In the genomic region with DNA sequence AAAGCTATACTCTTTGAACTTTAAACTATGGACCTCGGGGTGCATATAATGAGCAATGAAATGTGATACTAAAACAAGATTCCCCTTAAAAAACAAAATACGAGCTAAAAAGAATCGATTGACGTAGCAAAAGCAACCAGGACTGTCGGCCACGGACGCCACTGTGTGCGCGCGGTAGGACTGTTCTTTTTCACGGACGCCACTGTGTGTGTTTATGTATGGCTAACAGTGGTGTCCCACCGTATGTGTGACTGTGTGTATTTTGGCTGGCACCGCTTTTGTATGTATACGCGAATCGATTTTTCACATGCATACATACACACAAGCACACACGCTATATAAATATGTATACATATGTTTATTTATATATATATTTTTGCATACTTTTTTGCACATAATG, we compare ENCODE assay signal across 2 fruit fly cellular contexts.
TF ChIP-seq lines count a peak whose summit lies in the region.

No protein-coding gene starts in this region.

TF ChIP-seq in whole organism, embryonic, 481 proteins besides CTCF, POLR2A, EP300 and RAD21 (continued from another document and continues in another):
- peak; percentile 4 for TF ChIP-seq Oli (tag; optimal IDR thresholded peaks at IDR 0.05; lab: Kevin White, UChicago)
- TF ChIP-seq Hr51 (GFP tag; optimal IDR thresholded peaks at IDR 0.05; lab: Kevin White, UChicago), result peak in 1 of 2 experiments; percentile 42
- TF ChIP-seq CG13424 (tag; optimal IDR thresholded peaks at IDR 0.05; lab: Kevin White, UChicago), result peak; percentile 19
- TF ChIP-seq CG18599 (GFP tag; optimal IDR thresholded peaks at IDR 0.05; lab: Kevin White, UChicago), result peak; percentile 39
- TF ChIP-seq CG16863 (GFP tag; optimal IDR thresholded peaks at IDR 0.05; lab: Kevin White, UChicago), result peak; percentile 21
- peak; percentile 48 for TF ChIP-seq CG9876 (GFP tag; optimal IDR thresholded peaks at IDR 0.05; lab: Kevin White, UChicago)
- peak; percentile 42 for TF ChIP-seq kay (GFP tag; optimal IDR thresholded peaks at IDR 0.05; lab: Kevin White, UChicago)
- no peak for TF ChIP-seq usp (GFP tag; optimal IDR thresholded peaks at IDR 0.05; lab: Kevin White, UChicago)
- no peak for TF ChIP-seq Spps (tag; optimal IDR thresholded peaks at IDR 0.05; lab: Kevin White, UChicago)
- peak; percentile 33 for TF ChIP-seq CG33213 (GFP tag; optimal IDR thresholded peaks at IDR 0.05; lab: Kevin White, UChicago)
- TF ChIP-seq CG7963 (GFP tag; IDR thresholded peaks at IDR 0.05; lab: Robert Waterston, UW; ENCODE audit: partially characterized antibody), result no peak
- TF ChIP-seq CG17359 (tag; optimal IDR thresholded peaks at IDR 0.05; lab: Kevin White, UChicago), result no peak
- peak; percentile 81 for TF ChIP-seq slbo (GFP tag; IDR thresholded peaks at IDR 0.05; lab: Robert Waterston, UW)
- TF ChIP-seq slou (GFP tag; optimal IDR thresholded peaks at IDR 0.05; lab: Kevin White, UChicago), result peak; percentile 19
- TF ChIP-seq CG13775 (GFP tag; optimal IDR thresholded peaks at IDR 0.05; lab: Kevin White, UChicago), result peak; percentile 17
- peak; percentile 13 for TF ChIP-seq stwl (tag; optimal IDR thresholded peaks at IDR 0.05; lab: Kevin White, UChicago)
- TF ChIP-seq E2f1 (GFP tag; IDR thresholded peaks at IDR 0.05; lab: Robert Waterston, UW), result peak; percentile 51
- TF ChIP-seq Rx (GFP tag; IDR thresholded peaks at IDR 0.05; lab: Robert Waterston, UW), result no peak; the same call in 1 of the 2 replicates
- 0 out of 2 replicates have a peak, but pooled peaks have one; percentile 11 for TF ChIP-seq stc (GFP tag; IDR thresholded peaks at IDR 0.05; lab: Robert Waterston, UW)
- TF ChIP-seq gcm2 (GFP tag; optimal IDR thresholded peaks at IDR 0.05; lab: Kevin White, UChicago), result peak; percentile 34
- TF ChIP-seq scrt (GFP tag; optimal IDR thresholded peaks at IDR 0.05; lab: Kevin White, UChicago), result no peak
- TF ChIP-seq Aef1 (GFP tag; IDR thresholded peaks at IDR 0.05; lab: Robert Waterston, UW), result peak; percentile 42; the same call in 2 of the 3 replicates
- TF ChIP-seq CG2129 (GFP tag; IDR thresholded peaks at IDR 0.05; lab: Robert Waterston, UW; ENCODE audit: partially characterized antibody), result no peak
- TF ChIP-seq Hey (tag; optimal IDR thresholded peaks at IDR 0.05; lab: Kevin White, UChicago), result no peak
- TF ChIP-seq pros (GFP tag; optimal IDR thresholded peaks at IDR 0.05; lab: Kevin White, UChicago), result no peak
- TF ChIP-seq Bdp1 (GFP tag; optimal IDR thresholded peaks at IDR 0.05; lab: Kevin White, UChicago), result no peak
- TF ChIP-seq CG15479 (GFP tag; optimal IDR thresholded peaks at IDR 0.05; lab: Kevin White, UChicago), result no peak
- no peak for TF ChIP-seq Neu2 (GFP tag; optimal IDR thresholded peaks at IDR 0.05; lab: Kevin White, UChicago; ENCODE audit: borderline replicate concordance)
- no peak for TF ChIP-seq CG11093 (GFP tag; IDR thresholded peaks at IDR 0.05; lab: Robert Waterston, UW)
- TF ChIP-seq CHES-1-like (GFP tag; optimal IDR thresholded peaks at IDR 0.05; lab: Kevin White, UChicago), result peak; percentile 56
- TF ChIP-seq ap (GFP tag; IDR thresholded peaks at IDR 0.05; lab: Robert Waterston, UW), result 0 out of 2 replicates have a peak, but pooled peaks have one; percentile 9
- TF ChIP-seq CG7271 (tag; optimal IDR thresholded peaks at IDR 0.05; lab: Kevin White, UChicago), result no peak
- TF ChIP-seq vnd (GFP tag; IDR thresholded peaks at IDR 0.05; lab: Robert Waterston, UW; ENCODE audit: partially characterized antibody), result no peak
- TF ChIP-seq Ssrp (tag; optimal IDR thresholded peaks at IDR 0.05; lab: Kevin White, UChicago), result no peak
- peak; percentile 19 for TF ChIP-seq CG10147 (GFP tag; optimal IDR thresholded peaks at IDR 0.05; lab: Kevin White, UChicago)
- peak; percentile 32 for TF ChIP-seq MESR4 (GFP tag; optimal IDR thresholded peaks at IDR 0.05; lab: Kevin White, UChicago)
- peak; percentile 12 for TF ChIP-seq ewg (GFP tag; optimal IDR thresholded peaks at IDR 0.05; lab: Kevin White, UChicago)
- no peak for TF ChIP-seq emc (GFP tag; optimal IDR thresholded peaks at IDR 0.05; lab: Kevin White, UChicago)
- TF ChIP-seq CG10267 (tag; optimal IDR thresholded peaks at IDR 0.05; lab: Kevin White, UChicago), result peak; percentile 19
- TF ChIP-seq schlank (tag; optimal IDR thresholded peaks at IDR 0.05; lab: Kevin White, UChicago), result peak; percentile 45
- TF ChIP-seq CG4282 (GFP tag; optimal IDR thresholded peaks at IDR 0.05; lab: Kevin White, UChicago), result no peak
- peak; percentile 78 for TF ChIP-seq CG2120 (GFP tag; optimal IDR thresholded peaks at IDR 0.05; lab: Kevin White, UChicago)
- no peak for TF ChIP-seq gsb (GFP tag; IDR thresholded peaks at IDR 0.05; lab: Robert Waterston, UW)
- TF ChIP-seq CG9215 (GFP tag; IDR thresholded peaks at IDR 0.05; lab: Robert Waterston, UW), result no peak
- TF ChIP-seq hbn (GFP tag; IDR thresholded peaks at IDR 0.05; lab: Robert Waterston, UW; ENCODE audit: partially characterized antibody), result no peak
- TF ChIP-seq Blimp-1 (GFP tag; optimal IDR thresholded peaks at IDR 0.05; lab: Kevin White, UChicago), result peak; percentile 20
- peak; percentile 56; the same call in 1 of the 3 replicates for TF ChIP-seq zfh1 (GFP tag; IDR thresholded peaks at IDR 0.05; lab: Robert Waterston, UW)
- peak; percentile 26 for TF ChIP-seq CG12942 (GFP tag; optimal IDR thresholded peaks at IDR 0.05; lab: Kevin White, UChicago)
- no peak for TF ChIP-seq Mad (GFP tag; optimal IDR thresholded peaks at IDR 0.05; lab: Kevin White, UChicago)
- TF ChIP-seq sens (GFP tag; lab: Kevin White, UChicago), result peak; percentile 93
- peak; percentile 68 to 71 for TF ChIP-seq dpn (GFP tag; optimal IDR thresholded peaks at IDR 0.05; lab: Kevin White, UChicago)
- no peak for TF ChIP-seq CG6272 (GFP tag; IDR thresholded peaks at IDR 0.05; lab: Robert Waterston, UW)
- no peak for TF ChIP-seq CG17802 (tag; optimal IDR thresholded peaks at IDR 0.05; lab: Kevin White, UChicago)
- no peak for TF ChIP-seq sqz (GFP tag; optimal IDR thresholded peaks at IDR 0.05; lab: Kevin White, UChicago)
- peak; percentile 36 for TF ChIP-seq CG12391 (tag; optimal IDR thresholded peaks at IDR 0.05; lab: Kevin White, UChicago)
- peak; percentile 11 for TF ChIP-seq odd (GFP tag; optimal IDR thresholded peaks at IDR 0.05; lab: Kevin White, UChicago)
- TF ChIP-seq fd64A (GFP tag; optimal IDR thresholded peaks at IDR 0.05; lab: Kevin White, UChicago), result no peak
- peak; percentile 11 for TF ChIP-seq pfk (GFP tag; optimal IDR thresholded peaks at IDR 0.05; lab: Kevin White, UChicago)
- no peak for TF ChIP-seq pan (optimal IDR thresholded peaks at IDR 0.05; lab: Kevin White, UChicago)
- TF ChIP-seq pan (GFP tag; optimal IDR thresholded peaks at IDR 0.05 in 1 of 2, IDR thresholded peaks at IDR 0.05 in 1 of 2), result peak in 1 of 2 experiments; percentile 63
- TF ChIP-seq CG11456 (GFP tag; IDR thresholded peaks at IDR 0.05; lab: Robert Waterston, UW), result peak; percentile 68; the same call in 2 of the 3 replicates
- peak; percentile 40; the same call in 1 of the 2 replicates for TF ChIP-seq CG4730 (GFP tag; IDR thresholded peaks at IDR 0.05; lab: Robert Waterston, UW)

TF ChIP-seq in whole organism, prepupa, 60 proteins besides CTCF, POLR2A, EP300 and RAD21 (continued from another document):
- TF ChIP-seq topi (GFP tag; optimal IDR thresholded peaks at IDR 0.05; lab: Kevin White, UChicago) (peak; percentile 67), Hr39 (GFP tag; optimal IDR thresholded peaks at IDR 0.05; lab: Kevin White, UChicago) (peak; percentile 73), Hr38 (GFP tag; optimal IDR thresholded peaks at IDR 0.05; lab: Kevin White, UChicago) (peak; percentile 46), pdm3 (GFP tag; optimal IDR thresholded peaks at IDR 0.05; lab: Kevin White, UChicago) (peak; percentile 73), net (GFP tag; optimal IDR thresholded peaks at IDR 0.05; lab: Kevin White, UChicago) (peak; percentile 77), CG6276 (GFP tag; optimal IDR thresholded peaks at IDR 0.05; lab: Kevin White, UChicago) (peak; percentile 18), CG6854 (GFP tag; optimal IDR thresholded peaks at IDR 0.05; lab: Kevin White, UChicago) (peak; percentile 14), lz (GFP tag; optimal IDR thresholded peaks at IDR 0.05; lab: Kevin White, UChicago) (peak; percentile 72), CG11294 (GFP tag; IDR thresholded peaks at IDR 0.05; lab: Robert Waterston, UW) (no peak), salr (GFP tag; optimal IDR thresholded peaks at IDR 0.05; lab: Kevin White, UChicago) (peak; percentile 16 to 26), fd59A (GFP tag; optimal IDR thresholded peaks at IDR 0.05; lab: Kevin White, UChicago) (no peak), CG8319 (GFP tag; optimal IDR thresholded peaks at IDR 0.05; lab: Kevin White, UChicago) (peak; percentile 49)
TF ChIP-seq in whole organism, prepupa: peak in this region for 51.
